Worm (Caenorhabditis elegans) whole organism, early embryonic: Measurements from ENCODE around the gene str-35.
A peak's percentile ranks its signal among the peaks of the same experiment; 100 is the strongest.

Experiments
- B0310.2 ChIP-seq: sonication (generic microtip); optimal IDR thresholded peaks from 2 replicates; lab custom pipeline; 2016; ENCODE audit warnings: mild to moderate bottlenecking, missing genetic modification characterization, missing compliant biosample characterization
- F13C5.2 ChIP-seq: sonication (generic microtip); optimal IDR thresholded peaks from 2 replicates; lab custom pipeline; 2017; ENCODE audit warnings: mild to moderate bottlenecking, missing genetic modification characterization, inconsistent platforms, missing compliant biosample characterization
- aly-1 ChIP-seq: sonication (generic microtip); optimal IDR thresholded peaks from 2 replicates; lab custom pipeline; 2016; ENCODE audit warnings: missing genetic modification characterization, missing compliant biosample characterization
- ama-1 ChIP-seq: fragments of 150-350 bp; optimal IDR thresholded peaks from 2 replicates; lab custom pipeline; 2014
- ceh-13 ChIP-seq: fragments of 200-800 bp; sonication (Bioruptor generic); optimal IDR thresholded peaks from 2 replicates; lab custom pipeline; 2018; ENCODE audit warnings: mild to moderate bottlenecking, missing genetic modification characterization, missing compliant biosample characterization
- ceh-36 ChIP-seq: sonication (generic microtip); optimal IDR thresholded peaks from 2 replicates; lab custom pipeline; 2016; ENCODE audit warnings: missing genetic modification characterization, inconsistent platforms, missing compliant biosample characterization
- ets-7 ChIP-seq: sonication (generic microtip); optimal IDR thresholded peaks from 2 replicates; lab custom pipeline; 2016; ENCODE audit warnings: missing genotype, missing genetic modification characterization, missing compliant biosample characterization
- flt-1 ChIP-seq: fragments of 200-800 bp; sonication (Bioruptor generic); IDR thresholded peaks from 2 replicates; pipeline ENCODE4 v1.3.6; 2022; ENCODE audit warnings: missing genetic modification characterization, missing compliant biosample characterization
- hmbx-1 ChIP-seq: sonication (generic microtip); optimal IDR thresholded peaks from 2 replicates; lab custom pipeline; 2016; ENCODE audit warnings: mild to moderate bottlenecking, missing genetic modification characterization, missing compliant biosample characterization
- hmg-4 ChIP-seq: fragments of 200-800 bp; sonication (Bioruptor generic); optimal IDR thresholded peaks from 2 replicates; lab custom pipeline; 2018; ENCODE audit warnings: mild to moderate bottlenecking, missing genetic modification characterization, missing compliant biosample characterization
- hnd-1 ChIP-seq: sonication (generic microtip); optimal IDR thresholded peaks from 2 replicates; lab custom pipeline; 2016; ENCODE audit warnings: missing genetic modification characterization, missing compliant biosample characterization
- pes-1 ChIP-seq: fragments of 200-800 bp; sonication (Bioruptor generic); IDR thresholded peaks from 2 replicates; pipeline ENCODE4 v1.3.6; 2022; ENCODE audit warnings: missing genetic modification reagents, missing genetic modification characterization, missing compliant biosample characterization
- scrt-1 ChIP-seq: fragments of 200-800 bp; sonication (Bioruptor generic); IDR thresholded peaks from 2 replicates; pipeline ENCODE4 v1.3.6; 2022; ENCODE audit warnings: missing genetic modification characterization, missing compliant biosample characterization
- sea-1 ChIP-seq: fragments of 200-800 bp; sonication (Bioruptor generic); conservative IDR thresholded peaks from 2 replicates; pipeline ENCODE4 v1.3.6; 2022; ENCODE audit warnings: missing genetic modification characterization, missing compliant biosample characterization
- tbx-11 ChIP-seq: fragments of 200-800 bp; sonication (Bioruptor generic); IDR thresholded peaks from 2 replicates; pipeline ENCODE4 v1.3.6; 2022; ENCODE audit warnings: missing genetic modification characterization, missing compliant biosample characterization
- tbx-37 ChIP-seq: fragments of 200-800 bp; sonication (Bioruptor generic); conservative IDR thresholded peaks from 2 replicates; pipeline ENCODE4 v1.3.6; 2022; ENCODE audit warnings: missing genetic modification reagents, missing genetic modification characterization, missing compliant biosample characterization
- tra-4 ChIP-seq: sonication (generic microtip); optimal IDR thresholded peaks from 2 replicates; lab custom pipeline; 2017; ENCODE audit warnings: missing genetic modification characterization, missing compliant biosample characterization

The str-35 gene

DNA sequence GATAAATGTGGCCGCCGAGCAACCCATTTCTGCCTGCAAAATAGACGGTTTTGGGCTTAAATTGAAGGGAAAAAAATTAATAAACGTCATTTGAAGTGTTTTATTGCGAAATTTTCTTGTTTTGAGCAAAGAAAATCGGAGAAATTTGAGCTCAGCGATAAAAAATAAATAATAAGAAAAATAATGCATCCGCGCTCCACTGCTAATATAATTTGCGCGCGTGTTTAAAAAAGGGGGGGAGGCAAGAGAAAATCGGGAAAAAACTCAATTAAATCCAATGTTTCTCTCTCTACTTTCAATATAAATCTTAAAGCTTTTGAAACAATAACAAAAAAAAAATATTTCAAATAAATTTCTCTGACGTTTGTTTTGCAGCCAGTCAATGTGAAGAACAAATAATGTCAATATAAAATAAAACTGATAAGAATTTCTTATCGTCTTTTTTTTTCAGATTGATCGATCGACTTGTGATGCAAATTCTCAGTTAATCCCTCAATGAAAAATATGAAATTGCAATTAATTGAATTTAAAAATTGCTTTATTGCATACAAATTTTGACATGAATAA is 24.0 kb upstream of the str-35 start, which contains the start of gene rft-2:
Gene rft-2, minus strand, starts transcription at position 41 of the 567 bp plus-strand sequence.
- peak; percentile 59 for TF ChIP-seq F13C5.2
- TF ChIP-seq aly-1 (tag; lab: Kevin White, UChicago) = no peak

DNA sequence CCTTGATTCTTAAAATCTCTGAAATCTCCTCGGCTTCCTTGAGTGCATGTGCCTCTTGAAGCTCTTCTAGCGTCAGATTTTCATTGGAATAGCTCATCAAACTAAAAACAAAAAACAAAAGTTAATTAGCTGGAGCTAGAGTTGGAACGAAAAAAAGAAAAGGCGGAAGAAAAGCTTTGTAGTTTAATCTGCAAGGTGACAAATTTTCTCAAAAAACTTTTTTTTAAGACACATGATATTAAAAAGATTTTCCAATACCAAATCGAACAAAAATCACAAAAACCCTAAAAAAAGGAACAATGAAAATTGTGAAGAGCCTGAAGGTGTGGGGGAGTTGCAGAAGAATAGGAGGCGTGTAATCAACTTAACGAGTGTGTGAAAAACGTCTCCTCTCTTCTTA is 20.0 kb upstream of the str-35 start, which contains the start of gene gnrr-5:
Gene gnrr-5, minus strand, starts transcription at position 101 of the 400 bp plus-strand sequence.
- TF ChIP-seq ceh-36 (tag; lab: Kevin White, UChicago) (no peak), aly-1 (tag; lab: Kevin White, UChicago) (no peak)

DNA sequence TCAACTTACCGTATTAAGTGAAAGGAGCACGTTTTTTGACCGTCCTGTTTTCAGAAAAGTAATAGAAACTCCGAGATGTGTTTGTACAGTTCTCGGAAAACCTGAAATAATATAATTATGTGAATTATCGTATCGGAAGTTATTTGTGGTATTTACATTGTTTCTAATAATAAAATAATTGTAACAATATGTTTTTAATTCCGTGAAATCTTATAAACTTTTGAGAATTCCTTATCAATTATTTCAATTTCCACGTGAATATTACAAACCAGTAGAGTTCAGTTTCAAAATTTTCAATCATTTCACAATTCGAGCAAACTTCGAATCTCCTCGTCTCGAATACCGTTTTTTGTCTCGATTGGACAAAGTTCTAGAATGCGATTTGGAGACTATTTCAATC is 3.6 kb upstream of the str-35 start, which contains the start of gene T08H10.3:
Gene T08H10.3, plus strand, starts transcription at position 301 of the 400 bp plus-strand sequence.
- TF ChIP-seq F13C5.2 = no peak
- TF ChIP-seq flt-1 (GFP tag; lab: Robert Waterston, UW) = no peak
- TF ChIP-seq sea-1 (GFP tag; lab: Robert Waterston, UW) = no peak
- TF ChIP-seq scrt-1 = no peak

DNA sequence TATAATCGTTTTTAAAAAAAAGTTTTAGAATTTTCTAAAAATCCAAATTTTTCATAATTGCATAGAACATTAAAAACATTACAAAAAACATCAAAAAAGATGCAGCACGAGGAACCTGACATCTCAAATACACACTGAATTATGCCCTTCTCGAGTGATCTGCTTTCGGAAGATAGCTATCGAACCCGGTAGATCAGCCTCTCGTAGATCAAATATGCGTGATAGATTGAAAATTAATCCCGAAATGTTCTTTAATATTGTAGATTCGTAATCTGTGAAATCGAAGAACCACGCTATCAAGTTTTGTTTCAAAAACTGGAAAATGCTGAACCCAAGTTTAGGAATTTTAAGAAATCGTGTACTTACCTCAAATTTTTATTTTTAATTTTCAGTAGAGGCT is 7.2 kb downstream of the str-35 start:
- TF ChIP-seq aly-1 (tag; lab: Kevin White, UChicago) = no peak
- no peak for TF ChIP-seq scrt-1
- no peak for TF ChIP-seq hmg-4
- no peak for TF ChIP-seq hmbx-1 (tag; lab: Kevin White, UChicago)
- TF ChIP-seq tbx-11 = no peak
- TF ChIP-seq flt-1 (GFP tag; lab: Robert Waterston, UW) = no peak
- no peak for TF ChIP-seq ets-7
- TF ChIP-seq tra-4 = no peak
- TF ChIP-seq ceh-36 (tag; lab: Kevin White, UChicago) = no peak
- no peak for TF ChIP-seq B0310.2 (tag; lab: Kevin White, UChicago)
- TF ChIP-seq hnd-1 = no peak
- no peak for TF ChIP-seq ama-1 (lab: Kevin White, UChicago)
- TF ChIP-seq sea-1 (GFP tag; lab: Robert Waterston, UW) = no peak
- TF ChIP-seq ceh-13 (GFP tag; lab: Kevin White, UChicago) = no peak
- TF ChIP-seq pes-1 (GFP tag; lab: Robert Waterston, UW) = no peak

DNA sequence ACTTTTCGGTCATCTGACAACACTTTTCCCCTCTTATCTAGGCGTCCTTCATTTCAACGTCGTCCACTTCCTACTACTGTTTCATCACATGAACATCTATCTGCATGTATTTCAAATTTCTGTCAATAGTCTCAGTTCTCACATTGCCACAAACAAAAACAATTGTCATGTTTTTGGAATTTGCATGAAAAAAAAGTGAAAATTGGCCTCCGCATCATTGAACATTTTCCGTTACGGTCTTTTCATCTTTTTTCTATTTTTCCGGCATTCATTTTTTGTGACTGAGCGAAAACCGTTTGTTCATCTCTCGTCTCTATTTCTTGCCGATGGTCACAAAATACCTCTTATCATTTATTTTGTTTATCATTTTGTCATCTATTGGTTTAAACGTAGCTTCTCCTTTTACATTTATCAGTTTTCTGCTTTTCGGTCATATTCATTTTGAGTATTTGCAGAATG is 8.4 kb downstream of the str-35 start, which contains the start of gene exc-15:
Gene exc-15, plus strand, starts transcription at position 411 of the 459 bp plus-strand sequence.
- TF ChIP-seq ama-1 (lab: Kevin White, UChicago) (no peak), F13C5.2 (no peak), hmg-4 (no peak), scrt-1 (no peak), ceh-36 (tag; lab: Kevin White, UChicago) (no peak), aly-1 (tag; lab: Kevin White, UChicago) (no peak), tbx-11 (no peak)

DNA sequence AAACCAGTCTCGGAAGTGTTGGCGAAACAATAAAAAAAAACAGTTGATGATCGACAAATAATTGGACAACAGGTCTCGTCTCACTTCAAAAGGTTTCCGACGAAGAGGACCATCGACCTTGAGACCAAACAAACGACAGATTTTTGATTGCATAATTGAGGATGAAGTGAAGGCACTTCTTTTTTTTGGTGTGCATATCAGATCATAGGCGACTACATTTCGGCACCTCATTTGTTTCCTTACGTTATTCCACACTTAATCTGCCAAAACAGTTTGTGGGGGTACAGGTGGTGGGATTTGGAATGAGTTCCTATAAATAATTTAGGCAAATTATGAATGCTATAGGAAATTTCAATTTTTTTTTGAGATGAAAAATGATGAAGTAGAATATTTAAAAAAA is 12.0 kb downstream of the str-35 start:
- TF ChIP-seq scrt-1 (no peak), tbx-11 (no peak), tra-4 (no peak), pes-1 (GFP tag; lab: Robert Waterston, UW) (no peak), aly-1 (tag; lab: Kevin White, UChicago) (no peak), hnd-1 (no peak), ceh-13 (GFP tag; lab: Kevin White, UChicago) (no peak), ets-7 (no peak), hmbx-1 (tag; lab: Kevin White, UChicago) (no peak)

DNA sequence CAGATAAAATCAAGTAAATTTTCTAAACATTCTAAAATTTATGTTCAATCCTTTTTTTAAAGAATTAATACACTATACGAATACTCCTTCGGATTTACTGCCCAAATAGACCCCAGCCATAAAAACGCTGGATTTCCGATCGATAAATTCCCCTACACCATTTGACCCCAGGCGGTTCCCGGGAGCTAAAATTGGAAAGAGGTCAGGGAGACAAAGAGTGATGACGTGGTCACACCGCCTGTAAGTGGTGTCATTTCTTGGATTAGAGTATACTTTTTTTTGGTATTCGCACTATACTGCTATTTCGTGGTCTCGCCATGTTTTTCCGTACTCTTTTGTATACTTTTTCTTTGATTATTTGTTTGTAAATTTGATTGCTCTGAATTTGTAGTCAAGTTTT is 13.2 kb downstream of the str-35 start:
- TF ChIP-seq aly-1 (tag; lab: Kevin White, UChicago) (no peak), tbx-11 (no peak), B0310.2 (tag; lab: Kevin White, UChicago) (no peak), hmbx-1 (tag; lab: Kevin White, UChicago) (no peak), ets-7 (no peak), ceh-36 (tag; lab: Kevin White, UChicago) (no peak), tbx-37 (GFP tag; lab: Robert Waterston, UW) (no peak), pes-1 (GFP tag; lab: Robert Waterston, UW) (no peak), F13C5.2 (no peak), ceh-13 (GFP tag; lab: Kevin White, UChicago) (no peak), hnd-1 (no peak), ama-1 (lab: Kevin White, UChicago) (no peak), hmg-4 (no peak)

DNA sequence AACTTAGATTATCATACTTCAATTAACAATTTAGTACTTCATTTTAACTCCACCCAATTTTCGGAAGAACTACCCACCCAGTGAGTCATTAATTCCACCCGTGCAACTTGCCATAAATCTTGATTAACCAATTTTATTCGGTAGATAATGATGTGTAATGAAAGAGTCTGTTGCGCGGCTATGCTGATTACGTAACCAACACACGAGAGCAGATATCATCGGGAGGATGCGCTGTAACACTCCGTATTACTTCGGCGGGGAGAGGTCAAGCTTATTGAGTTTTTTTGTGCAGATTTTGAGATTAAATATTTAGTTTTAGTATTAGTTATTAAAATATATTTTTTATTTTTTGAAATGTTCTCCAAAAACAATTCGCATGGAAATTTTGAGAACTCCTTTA is 14.3 kb downstream of the str-35 start:
- TF ChIP-seq flt-1 (GFP tag; lab: Robert Waterston, UW) (no peak), F13C5.2 (no peak), hnd-1 (no peak), tbx-37 (GFP tag; lab: Robert Waterston, UW) (no peak), hmbx-1 (tag; lab: Kevin White, UChicago) (no peak), ets-7 (no peak), hmg-4 (no peak), tra-4 (no peak), aly-1 (tag; lab: Kevin White, UChicago) (no peak), sea-1 (GFP tag; lab: Robert Waterston, UW) (no peak), scrt-1 (no peak), B0310.2 (tag; lab: Kevin White, UChicago) (no peak)

DNA sequence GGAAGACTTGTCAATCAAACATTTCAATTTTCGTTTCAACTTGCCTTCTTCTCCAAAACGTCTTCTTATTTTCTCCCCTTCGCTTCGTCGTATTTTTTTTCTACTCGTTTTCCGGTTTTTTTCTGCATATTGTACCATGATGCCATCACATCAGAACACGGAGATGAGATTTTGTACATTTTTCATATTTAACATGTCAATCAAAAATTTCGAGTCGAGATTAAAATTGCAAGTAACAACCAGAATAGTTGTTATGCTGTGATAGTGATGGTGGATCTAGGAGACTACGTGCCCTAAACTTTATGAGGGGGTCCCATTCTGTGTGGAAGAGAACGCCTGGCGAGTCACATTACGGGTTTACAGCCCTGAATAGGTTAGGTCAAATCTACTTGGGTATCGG is 15.2 kb downstream of the str-35 start:
- TF ChIP-seq ceh-36 (tag; lab: Kevin White, UChicago) = no peak
- TF ChIP-seq ceh-13 (GFP tag; lab: Kevin White, UChicago) = no peak
- TF ChIP-seq flt-1 (GFP tag; lab: Robert Waterston, UW) = no peak
- no peak for TF ChIP-seq sea-1 (GFP tag; lab: Robert Waterston, UW)
- no peak for TF ChIP-seq ets-7
- TF ChIP-seq scrt-1 = no peak
- no peak for TF ChIP-seq hmbx-1 (tag; lab: Kevin White, UChicago)
- no peak for TF ChIP-seq tbx-11
- no peak for TF ChIP-seq tra-4
- TF ChIP-seq tbx-37 (GFP tag; lab: Robert Waterston, UW) = no peak
- TF ChIP-seq ama-1 (lab: Kevin White, UChicago) = no peak
- TF ChIP-seq F13C5.2 = no peak
- TF ChIP-seq pes-1 (GFP tag; lab: Robert Waterston, UW) = no peak
